Worm (Caenorhabditis elegans) whole organism, L2 larva: ENCODE measurements around the gene str-88.

Experiments used
- C34F6.9 ChIP-seq: fragments of 150-350 bp; optimal IDR thresholded peaks from 2 replicates; lab custom pipeline; 2014; ENCODE audit warnings: missing biosample characterization, missing genetic modification characterization
- F13H6.1 ChIP-seq: sonication (generic microtip); optimal IDR thresholded peaks from 2 replicates; lab custom pipeline; 2016; ENCODE audit warnings: missing genetic modification characterization, missing compliant biosample characterization
- R02D3.7 ChIP-seq: fragments of 150-350 bp; optimal IDR thresholded peaks from 2 replicates; lab custom pipeline; 2014; ENCODE audit warnings: missing biosample characterization, missing genetic modification characterization
- Y55F3AM.14 ChIP-seq: fragments of 200-800 bp; sonication (Bioruptor generic); optimal IDR thresholded peaks from 2 replicates; lab custom pipeline; 2018; ENCODE audit warnings: mild to moderate bottlenecking, missing genetic modification characterization, missing compliant biosample characterization
- ZK546.5 ChIP-seq: sonication (generic microtip); optimal IDR thresholded peaks from 2 replicates; lab custom pipeline; 2017; ENCODE audit warnings: missing biosample characterization, missing genetic modification characterization
- alr-1 ChIP-seq: fragments of 150-350 bp; optimal IDR thresholded peaks from 2 replicates; lab custom pipeline; 2014; ENCODE audit warnings: missing biosample characterization, missing genetic modification characterization
- aly-2 ChIP-seq: fragments of 150-350 bp; optimal IDR thresholded peaks from 2 replicates; lab custom pipeline; 2014; ENCODE audit warnings: missing biosample characterization, missing genetic modification characterization
- ama-1 ChIP-seq: fragments of 150-350 bp; optimal IDR thresholded peaks from 2 replicates; lab custom pipeline; 2018; ENCODE audit warnings: inconsistent platforms
- blmp-1 ChIP-seq: sonication (generic microtip); optimal IDR thresholded peaks from 2 replicates; lab custom pipeline; 2017; ENCODE audit warnings: missing genetic modification characterization, mild to moderate bottlenecking, missing compliant biosample characterization, antibody characterized with exemption, moderate library complexity; ENCODE audit not compliant: insufficient read depth
- ceh-16 ChIP-seq: fragments of 150-350 bp; optimal IDR thresholded peaks from 2 replicates; lab custom pipeline; 2014; ENCODE audit warnings: missing biosample characterization, missing genetic modification characterization
- ceh-82 ChIP-seq: fragments of 150-350 bp; optimal IDR thresholded peaks from 2 replicates; lab custom pipeline; 2014; ENCODE audit warnings: missing biosample characterization, missing genetic modification characterization
- crh-2 ChIP-seq: sonication (generic microtip); optimal IDR thresholded peaks from 2 replicates; lab custom pipeline; 2017; ENCODE audit warnings: missing biosample characterization, missing genetic modification characterization
- egl-27 ChIP-seq: sonication (generic microtip); optimal IDR thresholded peaks from 3 replicates; lab custom pipeline; 2017; ENCODE audit warnings: missing biosample characterization, missing genetic modification reagents, missing genetic modification characterization
- elt-1 ChIP-seq: fragments of 150-350 bp; optimal IDR thresholded peaks from 2 replicates; lab custom pipeline; 2014; ENCODE audit warnings: missing biosample characterization, missing genetic modification characterization
- elt-3 ChIP-seq: sonication (generic microtip); optimal IDR thresholded peaks from 2 replicates; lab custom pipeline; 2017; ENCODE audit warnings: missing biosample characterization, missing genetic modification characterization
- fos-1 ChIP-seq: fragments of 150-350 bp; optimal IDR thresholded peaks from 2 replicates; lab custom pipeline; 2014; ENCODE audit warnings: missing biosample characterization, missing genetic modification characterization
- gmeb-1 ChIP-seq: fragments of 150-350 bp; optimal IDR thresholded peaks from 2 replicates; lab custom pipeline; 2014; ENCODE audit warnings: missing biosample characterization, missing genetic modification characterization
- lin-11 ChIP-seq: fragments of 150-350 bp; sonication (generic microtip); optimal IDR thresholded peaks from 2 replicates; lab custom pipeline; 2014; ENCODE audit warnings: missing biosample characterization, missing genetic modification characterization, inconsistent platforms, mixed read lengths
- lin-13 ChIP-seq: fragments of 150-350 bp; optimal IDR thresholded peaks from 2 replicates; lab custom pipeline; 2014; ENCODE audit warnings: missing biosample characterization, missing genetic modification reagents, missing genetic modification characterization
- lin-39 ChIP-seq: fragments of 150-350 bp; optimal IDR thresholded peaks from 2 replicates; lab custom pipeline; 2014; ENCODE audit warnings: missing biosample characterization, missing genetic modification reagents, missing genetic modification characterization
- lsy-2 ChIP-seq, 2 experiments: fragments of 150-350 bp in 1 of 2; sonication (generic microtip) in 1 of 2; optimal IDR thresholded peaks; 2 replicates each; lab custom pipeline; 2014 to 2017; ENCODE audit warnings: missing biosample characterization in 2 of 2, missing genetic modification characterization in 2 of 2
- mab-5 ChIP-seq: fragments of 150-350 bp; optimal IDR thresholded peaks from 2 replicates; lab custom pipeline; 2014; ENCODE audit warnings: missing biosample characterization, missing genetic modification characterization
- mbf-1 ChIP-seq: sonication (generic microtip); optimal IDR thresholded peaks from 2 replicates; lab custom pipeline; 2017; ENCODE audit warnings: missing biosample characterization, missing genetic modification characterization
- mdl-1 ChIP-seq, 2 experiments: fragments of 150-350 bp in 1 of 2; sonication (generic microtip) in 1 of 2; optimal IDR thresholded peaks; 2 replicates each; lab custom pipeline; 2017; ENCODE audit warnings: missing biosample characterization in 2 of 2, missing genetic modification characterization in 2 of 2
- nhr-10 ChIP-seq: sonication (generic microtip); optimal IDR thresholded peaks from 2 replicates; lab custom pipeline; 2017; ENCODE audit warnings: missing biosample characterization, missing genetic modification characterization
- nhr-11 ChIP-seq: fragments of 150-350 bp; optimal IDR thresholded peaks from 2 replicates; lab custom pipeline; 2014; ENCODE audit warnings: missing biosample characterization, missing genetic modification characterization
- nhr-12 ChIP-seq: fragments of 150-350 bp; optimal IDR thresholded peaks from 2 replicates; lab custom pipeline; 2014; ENCODE audit warnings: missing biosample characterization, missing genetic modification characterization
- nhr-21 ChIP-seq: fragments of 150-350 bp; optimal IDR thresholded peaks from 2 replicates; lab custom pipeline; 2014; ENCODE audit warnings: missing biosample characterization, missing genetic modification characterization
- nhr-23 ChIP-seq: fragments of 150-350 bp; optimal IDR thresholded peaks from 2 replicates; lab custom pipeline; 2014; ENCODE audit warnings: missing biosample characterization, missing genetic modification reagents, missing genetic modification characterization
- nhr-237 ChIP-seq: fragments of 150-350 bp; optimal IDR thresholded peaks from 2 replicates; lab custom pipeline; 2014; ENCODE audit warnings: missing biosample characterization, missing genetic modification characterization
- nhr-6 ChIP-seq: fragments of 150-350 bp; optimal IDR thresholded peaks from 2 replicates; lab custom pipeline; 2014; ENCODE audit warnings: missing biosample characterization, missing genetic modification characterization
- nhr-77 ChIP-seq: fragments of 150-350 bp; optimal IDR thresholded peaks from 2 replicates; lab custom pipeline; 2014; ENCODE audit warnings: missing biosample characterization, missing genetic modification characterization
- peb-1 ChIP-seq: fragments of 150-350 bp; optimal IDR thresholded peaks from 2 replicates; lab custom pipeline; 2014; ENCODE audit warnings: missing biosample characterization, missing genetic modification characterization
- sem-4 ChIP-seq: fragments of 150-350 bp; optimal IDR thresholded peaks from 2 replicates; lab custom pipeline; 2014; ENCODE audit warnings: missing biosample characterization, missing genetic modification reagents, missing genetic modification characterization
- skn-1 ChIP-seq: sonication (generic microtip); optimal IDR thresholded peaks from 2 replicates; lab custom pipeline; 2017; ENCODE audit warnings: missing biosample characterization, missing genetic modification characterization
- sma-3 ChIP-seq: sonication (generic microtip); optimal IDR thresholded peaks from 2 replicates; lab custom pipeline; 2016; ENCODE audit warnings: missing genetic modification reagents, missing genetic modification characterization, missing compliant biosample characterization
- unc-55 ChIP-seq: fragments of 150-350 bp; sonication (generic microtip); optimal IDR thresholded peaks from 3 replicates; lab custom pipeline; 2014; ENCODE audit warnings: missing biosample characterization, missing genetic modification reagents, missing genetic modification characterization
- unc-62 ChIP-seq: fragments of 150-350 bp; optimal IDR thresholded peaks from 2 replicates; lab custom pipeline; 2014; ENCODE audit warnings: missing biosample characterization, missing genetic modification reagents, missing genetic modification characterization
- zag-1 ChIP-seq: fragments of 150-350 bp; optimal IDR thresholded peaks from 2 replicates; lab custom pipeline; 2014; ENCODE audit warnings: missing biosample characterization, missing genetic modification characterization
- ztf-1 ChIP-seq: fragments of 200-800 bp; sonication (Bioruptor generic); conservative IDR thresholded peaks from 2 replicates; pipeline ENCODE4 v1.3.6; 2022; ENCODE audit warnings: missing genetic modification characterization, missing compliant biosample characterization
- ztf-11 ChIP-seq: sonication (generic microtip); optimal IDR thresholded peaks from 2 replicates; lab custom pipeline; 2017; ENCODE audit warnings: missing biosample characterization, missing genetic modification characterization
- ztf-4 ChIP-seq: fragments of 150-350 bp; optimal IDR thresholded peaks from 2 replicates; lab custom pipeline; 2014; ENCODE audit warnings: missing biosample characterization, missing genetic modification characterization

str-88 gene

ce11 chrV:15344481-15344880, 39.2 kb downstream of the str-88 start, which contains the start of gene wrt-8:
Gene wrt-8 (minus strand): TSS chrV:15344581.
- no peak for TF ChIP-seq aly-2 (tag; lab: Kevin White, UChicago)
- no peak for TF ChIP-seq elt-1
- no peak for TF ChIP-seq nhr-12
- TF ChIP-seq lsy-2 (tag; optimal IDR thresholded peaks at IDR 0.05; lab: Kevin White, UChicago): no peak
- TF ChIP-seq ama-1 (lab: Kevin White, UChicago): no peak
- no peak for TF ChIP-seq mab-5 (tag; lab: Kevin White, UChicago)
- TF ChIP-seq nhr-21 (tag; lab: Kevin White, UChicago): no peak
- TF ChIP-seq lin-39 (tag; lab: Kevin White, UChicago): no peak
- no peak for TF ChIP-seq crh-2 (tag; lab: Kevin White, UChicago)
- TF ChIP-seq elt-3 (tag; lab: Kevin White, UChicago): no peak

ce11 chrV:15341404-15341803, 42.2 kb downstream of the str-88 start, which contains the start of gene clec-229:
Gene clec-229 (minus strand): TSS chrV:15341504.
- TF ChIP-seq ceh-16 (tag; lab: Kevin White, UChicago) (no peak), ztf-1 (GFP tag; lab: Robert Waterston, UW) (no peak), ceh-82 (tag; lab: Kevin White, UChicago) (no peak), skn-1 (no peak), ama-1 (lab: Kevin White, UChicago) (no peak), nhr-77 (tag; lab: Kevin White, UChicago) (no peak), nhr-11 (no peak), nhr-23 (tag; lab: Kevin White, UChicago) (no peak), zag-1 (tag; lab: Kevin White, UChicago) (no peak), unc-62 (GFP tag; lab: Kevin White, UChicago) (no peak)
- TF ChIP-seq, all 48 proteins: peak for 0

- TF ChIP-seq peb-1 (tag; lab: Kevin White, UChicago) (no peak), nhr-237 (no peak), nhr-77 (tag; lab: Kevin White, UChicago) (no peak), mab-5 (tag; lab: Kevin White, UChicago) (no peak), sma-3 (GFP tag; lab: Kevin White, UChicago) (no peak), lin-39 (tag; lab: Kevin White, UChicago) (no peak), ZK546.5 (no peak), elt-3 (tag; lab: Kevin White, UChicago) (no peak), ztf-4 (tag; lab: Kevin White, UChicago) (no peak), sem-4 (tag; lab: Kevin White, UChicago) (no peak), nhr-10 (no peak), mbf-1 (no peak), egl-27 (tag; lab: Kevin White, UChicago) (no peak), zag-1 (tag; lab: Kevin White, UChicago) (no peak), ztf-11 (tag; lab: Kevin White, UChicago) (no peak), Y55F3AM.14 (GFP tag; lab: Kevin White, UChicago) (no peak), crh-2 (tag; lab: Kevin White, UChicago) (no peak), lin-13 (GFP tag; lab: Kevin White, UChicago) (no peak), F13H6.1 (no peak), unc-55 (GFP tag; lab: Kevin White, UChicago) (no peak)
Observed at ce11 chrV:15339363-15339762, 44.3 kb downstream of the str-88 start, which contains the start of gene clec-228. Gene clec-228 (minus strand): TSS chrV:15339463.

ce11 chrV:15337405-15337804, 46.2 kb downstream of the str-88 start, which contains the start of gene wrt-7:
Gene wrt-7 (minus strand): TSS chrV:15337505.
- TF ChIP-seq unc-62 (GFP tag; lab: Kevin White, UChicago): no peak
- TF ChIP-seq fos-1 (tag; lab: Kevin White, UChicago): no peak
- no peak for TF ChIP-seq mdl-1 (tag; optimal IDR thresholded peaks at IDR 0.05; lab: Kevin White, UChicago)
- TF ChIP-seq sma-3 (GFP tag; lab: Kevin White, UChicago): no peak
- TF ChIP-seq ztf-4 (tag; lab: Kevin White, UChicago): no peak
- TF ChIP-seq alr-1: no peak

- no peak for TF ChIP-seq lin-11
- TF ChIP-seq lin-13 (GFP tag; lab: Kevin White, UChicago): no peak
- no peak for TF ChIP-seq skn-1
- no peak for TF ChIP-seq ztf-11 (tag; lab: Kevin White, UChicago)
- TF ChIP-seq nhr-6: no peak
- TF ChIP-seq nhr-77 (tag; lab: Kevin White, UChicago): no peak
- TF ChIP-seq mab-5 (tag; lab: Kevin White, UChicago): no peak
- TF ChIP-seq nhr-23 (tag; lab: Kevin White, UChicago): no peak
- no peak for TF ChIP-seq mbf-1
- no peak for TF ChIP-seq nhr-21 (tag; lab: Kevin White, UChicago)
- no peak for TF ChIP-seq Y55F3AM.14 (GFP tag; lab: Kevin White, UChicago)
- TF ChIP-seq aly-2 (tag; lab: Kevin White, UChicago): no peak
- TF ChIP-seq R02D3.7 (tag; lab: Kevin White, UChicago): no peak
- no peak for TF ChIP-seq C34F6.9 (tag; lab: Kevin White, UChicago)
- no peak for TF ChIP-seq elt-3 (tag; lab: Kevin White, UChicago)
- TF ChIP-seq blmp-1 (tag; lab: Kevin White, UChicago): no peak
- TF ChIP-seq gmeb-1: no peak
- no peak for TF ChIP-seq ztf-1 (GFP tag; lab: Robert Waterston, UW)
- TF ChIP-seq ZK546.5: no peak
- TF ChIP-seq, all 48 proteins: peak for 0
Observed at ce11 chrV:15332851-15333250, 50.8 kb downstream of the str-88 start, which contains the start of gene srw-113. Gene srw-113 (plus strand): TSS chrV:15333151.
